Worm (Caenorhabditis elegans) whole organism, L4 larva: ENCODE results near the gene R13A5.11.

Source experiments
- F10B5.3 ChIP-seq: sonication (generic microtip); optimal IDR thresholded peaks from 2 replicates; lab custom pipeline; 2016; ENCODE audit warnings: mild to moderate bottlenecking, missing genetic modification characterization, missing compliant biosample characterization
- Y48G9A.11 ChIP-seq: fragments of 200-800 bp; sonication (Bioruptor generic); IDR thresholded peaks from 2 replicates; pipeline ENCODE4 v1.3.6; 2022; ENCODE audit warnings: missing genetic modification reagents, missing genetic modification characterization, missing compliant biosample characterization
- aha-1 ChIP-seq: fragments of 150-350 bp; peaks from one replicate; lab custom pipeline; 2014; ENCODE audit warnings: missing biosample characterization, missing genetic modification characterization
- aly-2 ChIP-seq: sonication (generic microtip); optimal IDR thresholded peaks from 2 replicates; lab custom pipeline; 2018; ENCODE audit warnings: missing biosample characterization, missing genetic modification characterization
- daf-16 ChIP-seq, 3 experiments: sonication (generic microtip); optimal IDR thresholded peaks; 2 replicates each; lab custom pipeline; 2016 to 2017; ENCODE audit warnings: missing genetic modification characterization in 3 of 3, missing genetic modification reagents in 3 of 3, mild to moderate bottlenecking in 2 of 3, missing compliant biosample characterization in 2 of 3, missing biosample characterization in 1 of 3, moderate library complexity in 1 of 3
- dmd-6 ChIP-seq: fragments of 200-800 bp; sonication (Bioruptor generic); IDR thresholded peaks from 2 replicates; pipeline ENCODE4 v1.3.6; 2022; ENCODE audit warnings: missing genetic modification reagents, missing genetic modification characterization, missing compliant biosample characterization
- dpl-1 ChIP-seq: fragments of 150-350 bp; optimal IDR thresholded peaks from 2 replicates; lab custom pipeline; 2014; ENCODE audit warnings: missing biosample characterization, missing genetic modification reagents, missing genetic modification characterization
- dve-1 ChIP-seq: sonication (generic microtip); optimal IDR thresholded peaks from 2 replicates; lab custom pipeline; 2017; ENCODE audit warnings: antibody characterized with exemption, mild to moderate bottlenecking, missing genetic modification characterization, missing compliant biosample characterization; ENCODE audit not compliant: insufficient read depth
- fkh-10 ChIP-seq: fragments of 150-350 bp; optimal IDR thresholded peaks from 2 replicates; lab custom pipeline; 2014; ENCODE audit warnings: missing biosample characterization, missing genetic modification reagents, missing genetic modification characterization
- hlh-11 ChIP-seq: fragments of 200-800 bp; sonication (Bioruptor generic); optimal IDR thresholded peaks from 2 replicates; lab custom pipeline; 2018; ENCODE audit warnings: mild to moderate bottlenecking, missing genetic modification characterization, missing compliant biosample characterization
- hlh-30 ChIP-seq: sonication (generic microtip); optimal IDR thresholded peaks from 2 replicates; lab custom pipeline; 2017; ENCODE audit warnings: antibody characterized with exemption, mild to moderate bottlenecking, missing genetic modification characterization, missing compliant biosample characterization; ENCODE audit not compliant: insufficient read depth
- jun-1 ChIP-seq: fragments of 150-350 bp; optimal IDR thresholded peaks from 2 replicates; lab custom pipeline; 2014; ENCODE audit warnings: missing biosample characterization, missing genetic modification reagents, missing genetic modification characterization
- lin-13 ChIP-seq: fragments of 150-350 bp; optimal IDR thresholded peaks from 2 replicates; lab custom pipeline; 2014; ENCODE audit warnings: missing biosample characterization, missing genetic modification reagents, missing genetic modification characterization
- lin-39 ChIP-seq: fragments of 150-350 bp; optimal IDR thresholded peaks from 2 replicates; lab custom pipeline; 2014; ENCODE audit warnings: missing biosample characterization, missing genetic modification reagents, missing genetic modification characterization
- lir-3 ChIP-seq: sonication (generic microtip); optimal IDR thresholded peaks from 2 replicates; lab custom pipeline; 2016; ENCODE audit warnings: mild to moderate bottlenecking, missing genetic modification characterization, missing compliant biosample characterization
- madf-5 ChIP-seq, 2 experiments: fragments of 200-800 bp; sonication (Bioruptor generic); IDR thresholded peaks; 2 replicates each; pipeline ENCODE4 v1.3.6; 2022; ENCODE audit warnings: missing compliant biosample characterization in 2 of 2, missing genetic modification characterization in 2 of 2
- mdt-29 ChIP-seq: fragments of 200-800 bp; sonication (Bioruptor generic); IDR thresholded peaks from 2 replicates; pipeline ENCODE4 v1.3.6; 2022; ENCODE audit warnings: missing genetic modification reagents, missing genetic modification characterization, missing compliant biosample characterization
- mep-1 ChIP-seq: fragments of 150-350 bp; sonication (generic microtip); optimal IDR thresholded peaks from 3 replicates; lab custom pipeline; 2014; ENCODE audit warnings: missing biosample characterization, missing genetic modification characterization
- nhr-28 ChIP-seq: fragments of 150-350 bp; optimal IDR thresholded peaks from 2 replicates; lab custom pipeline; 2014; ENCODE audit warnings: missing biosample characterization, missing genetic modification characterization
- nhr-42 ChIP-seq: fragments of 200-800 bp; sonication (Bioruptor generic); IDR thresholded peaks from 2 replicates; pipeline ENCODE4 v1.3.6; 2022; ENCODE audit warnings: missing genetic modification characterization, missing compliant biosample characterization
- nhr-76 ChIP-seq: fragments of 150-350 bp; optimal IDR thresholded peaks from 2 replicates; lab custom pipeline; 2014; ENCODE audit warnings: missing biosample characterization, missing genetic modification characterization
- pha-4 ChIP-seq, 2 experiments: fragments of 150-350 bp in 1 of 2; fragments of 200-800 bp in 1 of 2; sonication (Bioruptor generic) in 1 of 2; IDR thresholded peaks in 1 of 2; optimal IDR thresholded peaks in 1 of 2; 2 replicates each; pipeline versions ENCODE4 v1.3.6 to Lab custom; 2014 to 2022; ENCODE audit warnings: missing genetic modification characterization in 2 of 2, missing genetic modification reagents in 2 of 2, missing biosample characterization in 1 of 2, missing compliant biosample characterization in 1 of 2
- snpc-4 ChIP-seq: fragments of 150-350 bp; optimal IDR thresholded peaks from 2 replicates; lab custom pipeline; 2014; ENCODE audit warnings: missing biosample characterization, missing genetic modification characterization
- tag-97 ChIP-seq: fragments of 200-800 bp; sonication (Bioruptor generic); IDR thresholded peaks from 2 replicates; pipeline ENCODE4 v1.3.6; 2022; ENCODE audit warnings: missing genetic modification characterization, missing compliant biosample characterization
- unc-62 ChIP-seq, 3 experiments: fragments of 150-350 bp in 1 of 3; sonication (generic microtip); optimal IDR thresholded peaks in 2 of 3; peaks in 1 of 3; 1 replicate in 1 of 3; 2 replicates in 2 of 3; lab custom pipeline; 2014 to 2017; ENCODE audit warnings: missing biosample characterization in 3 of 3, missing genetic modification characterization in 3 of 3, missing genetic modification reagents in 3 of 3, missing genotype in 1 of 3
- vab-7 ChIP-seq: fragments of 200-800 bp; sonication (Bioruptor generic); IDR thresholded peaks from 2 replicates; pipeline ENCODE4 v1.3.6; 2022; ENCODE audit warnings: missing genetic modification reagents, missing genetic modification characterization, missing compliant biosample characterization
- zip-11 ChIP-seq: fragments of 200-800 bp; sonication (Bioruptor generic); IDR thresholded peaks from 2 replicates; pipeline ENCODE4 v1.3.6; 2022; ENCODE audit warnings: missing genetic modification characterization, missing compliant biosample characterization
- zip-2 ChIP-seq: fragments of 150-350 bp; optimal IDR thresholded peaks from 2 replicates; lab custom pipeline; 2014; ENCODE audit warnings: missing biosample characterization, missing genetic modification characterization

R13A5.11 gene

DNA sequence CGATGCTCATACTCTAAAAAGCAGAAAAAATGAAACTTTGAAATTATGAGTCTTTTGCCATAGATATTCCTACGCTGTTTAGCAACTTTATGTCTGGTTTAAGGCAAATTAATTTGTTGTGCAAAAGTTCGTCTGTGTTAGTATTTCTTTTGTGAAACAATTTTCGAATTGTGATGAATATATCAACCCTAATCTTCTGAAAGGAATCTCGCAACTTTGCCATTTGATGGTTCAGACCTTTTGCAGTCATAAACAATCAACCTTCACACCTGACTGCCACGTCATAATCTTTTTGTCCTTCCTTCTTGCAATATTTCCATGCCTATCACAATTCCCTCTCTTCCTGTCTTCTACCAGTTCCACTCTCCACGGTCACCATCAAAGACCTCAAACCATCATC, 26.7 kb upstream of the R13A5.11 start:
- TF ChIP-seq unc-62 (GFP tag; optimal IDR thresholded peaks at IDR 0.05 in 1 of 2; lab: Kevin White, UChicago) (peak in 1 of 2 experiments; percentile 92), unc-62 (tag; optimal IDR thresholded peaks at IDR 0.05; lab: Kevin White, UChicago) (no peak), zip-11 (GFP tag; lab: Robert Waterston, UW) (no peak)

DNA sequence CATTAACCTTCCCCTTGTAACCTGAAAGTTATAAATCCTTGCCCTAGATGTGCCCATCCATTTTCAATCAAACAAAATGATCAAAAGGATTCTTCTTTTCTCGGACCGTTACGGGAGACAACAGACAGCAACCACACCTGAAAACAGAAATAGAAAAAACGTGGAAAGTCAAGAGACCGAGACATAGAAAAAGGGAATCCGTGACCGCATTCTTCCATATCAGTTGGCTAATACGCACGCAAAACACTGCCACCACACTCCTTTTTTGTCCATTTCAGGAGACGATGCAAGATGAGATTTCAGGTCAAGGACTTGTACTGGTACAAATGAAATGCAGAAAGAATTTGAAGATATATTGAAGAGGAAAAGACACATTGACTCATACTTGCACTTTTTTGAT, 25.2 kb upstream of the R13A5.11 start:
- TF ChIP-seq hlh-30 (tag; lab: Kevin White, UChicago): peak; percentile 56
- TF ChIP-seq mdt-29 (GFP tag; lab: Robert Waterston, UW): no peak
- TF ChIP-seq hlh-11 (tag; lab: Kevin White, UChicago): peak; percentile 15
- peak; percentile 35 for TF ChIP-seq nhr-28
- peak; percentile 87 for TF ChIP-seq aha-1
- no peak for TF ChIP-seq pha-4 (GFP tag; IDR thresholded peaks at IDR 0.05; lab: Robert Waterston, UW)
- TF ChIP-seq pha-4 (tag; optimal IDR thresholded peaks at IDR 0.05; lab: Kevin White, UChicago): no peak

DNA sequence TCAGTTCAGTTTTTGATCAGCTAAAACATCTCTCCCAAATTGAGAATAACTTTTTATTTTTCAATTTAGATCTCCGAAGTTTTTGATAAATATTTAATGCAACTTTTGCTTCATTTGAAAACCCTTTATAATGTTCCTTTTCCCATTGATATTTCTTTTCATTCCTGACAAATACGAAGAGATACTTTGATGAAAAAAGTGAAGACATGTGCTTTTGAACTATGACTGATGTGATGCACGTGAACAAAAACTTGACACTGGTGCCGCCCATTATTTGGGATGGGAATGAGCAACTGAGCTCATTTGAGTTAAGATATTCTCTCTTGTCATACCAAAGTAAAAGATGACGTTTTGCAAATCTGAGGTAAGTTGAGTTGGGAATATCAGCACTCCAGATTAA, 23.1 kb upstream of the R13A5.11 start, which contains the start of gene T04A6.1:
T04A6.1 (plus strand) TSS at position 301 of the 400 bp plus-strand sequence.
- TF ChIP-seq unc-62 (GFP tag; optimal IDR thresholded peaks at IDR 0.05 in 1 of 2; lab: Kevin White, UChicago) (peak in 1 of 2 experiments; percentile 6), unc-62 (tag; optimal IDR thresholded peaks at IDR 0.05; lab: Kevin White, UChicago) (no peak), lin-39 (no peak), vab-7 (GFP tag; lab: Robert Waterston, UW) (no peak), F10B5.3 (no peak), dmd-6 (no peak), madf-5 (GFP tag; IDR thresholded peaks at IDR 0.05; lab: Robert Waterston, UW) (no peak), hlh-30 (tag; lab: Kevin White, UChicago) (peak; percentile 17)

DNA sequence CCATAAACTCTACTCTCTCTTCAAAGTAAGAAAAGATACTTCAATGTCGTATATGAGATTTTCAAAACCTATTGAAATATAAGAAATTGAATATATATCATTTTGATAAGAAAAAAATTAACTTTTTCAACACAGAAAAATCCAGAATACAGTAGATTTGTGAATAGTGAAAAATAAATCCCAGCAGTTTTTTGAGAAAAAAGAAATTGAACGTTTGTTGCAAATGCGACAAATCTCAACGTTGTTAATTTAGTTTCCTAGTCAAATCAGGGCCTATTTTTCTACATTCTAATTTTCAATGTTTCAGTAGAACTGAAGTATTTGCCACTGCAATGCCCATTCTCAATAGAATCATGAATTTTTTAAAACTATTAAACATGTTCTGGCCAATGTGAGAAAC, 21.4 kb upstream of the R13A5.11 start, which contains the start of gene T04A6.2:
T04A6.2 (plus strand) TSS at position 301 of the 400 bp plus-strand sequence.
- no peak for TF ChIP-seq mep-1 (tag; lab: Kevin White, UChicago)
- TF ChIP-seq lir-3 (tag; lab: Kevin White, UChicago): no peak
- TF ChIP-seq tag-97 (GFP tag; lab: Robert Waterston, UW): no peak
- no peak for TF ChIP-seq nhr-76
- no peak for TF ChIP-seq jun-1 (tag; lab: Kevin White, UChicago)
- TF ChIP-seq aly-2: no peak
- no peak for TF ChIP-seq dve-1 (tag; lab: Kevin White, UChicago)
- TF ChIP-seq lin-13 (GFP tag; lab: Kevin White, UChicago): no peak
- TF ChIP-seq, all 104 proteins: peak for 0

DNA sequence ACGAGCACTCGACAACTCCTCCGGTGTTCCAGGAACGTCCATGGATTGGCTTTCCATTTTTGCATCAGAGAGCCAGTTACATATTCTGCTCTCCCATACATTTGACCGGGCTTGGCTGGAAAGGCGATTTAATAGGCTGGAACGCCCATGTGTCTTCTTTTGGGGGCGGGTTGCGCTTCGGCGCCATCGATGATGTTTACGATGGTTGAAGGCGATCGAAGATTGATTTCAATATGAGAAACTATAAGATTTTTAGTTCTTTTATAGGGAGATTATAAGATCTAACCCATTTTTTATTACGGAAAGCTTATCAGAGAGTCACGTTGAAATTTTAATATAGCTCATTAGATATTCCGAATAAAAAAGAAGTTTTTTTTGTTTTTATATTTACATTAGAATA, 16.0 kb upstream of the R13A5.11 start, which contains the start of gene nsph-4.3:
nsph-4.3 (minus strand) TSS at position 101 of the 400 bp plus-strand sequence.
- peak in 1 of 2 experiments; percentile 21 for TF ChIP-seq unc-62 (GFP tag; optimal IDR thresholded peaks at IDR 0.05 in 1 of 2; lab: Kevin White, UChicago)
- TF ChIP-seq unc-62 (tag; optimal IDR thresholded peaks at IDR 0.05; lab: Kevin White, UChicago): no peak
- TF ChIP-seq nhr-42: no peak

DNA sequence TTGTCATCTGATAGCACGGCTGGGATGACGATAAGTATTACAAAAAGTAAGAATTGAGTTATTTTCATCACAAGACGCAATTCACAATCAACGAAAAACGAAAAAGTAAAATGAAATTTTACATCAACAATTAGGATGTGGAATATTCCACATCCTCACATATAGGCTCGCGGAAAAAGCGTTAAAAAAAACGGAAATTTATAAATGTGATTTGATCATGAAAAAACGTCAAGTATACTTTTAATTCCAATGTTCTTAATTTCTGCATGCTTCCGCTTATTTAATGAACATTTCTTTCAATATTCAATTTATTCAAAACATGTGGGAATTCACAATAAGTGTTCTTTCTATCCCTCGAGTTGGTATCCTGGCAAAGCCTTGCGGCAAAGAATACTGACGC, 15.1 kb upstream of the R13A5.11 start, which contains the start of gene T04A6.3:
T04A6.3 (minus strand) TSS at position 101 of the 400 bp plus-strand sequence.
- no peak for TF ChIP-seq jun-1 (tag; lab: Kevin White, UChicago)
- TF ChIP-seq daf-16 (GFP tag; optimal IDR thresholded peaks at IDR 0.05; lab: Kevin White, UChicago): no peak
- no peak for TF ChIP-seq daf-16 (tag; optimal IDR thresholded peaks at IDR 0.05; lab: Kevin White, UChicago)
- no peak for TF ChIP-seq zip-2
- TF ChIP-seq snpc-4 (tag; lab: Kevin White, UChicago): no peak
- no peak for TF ChIP-seq dpl-1
- no peak for TF ChIP-seq lin-13 (GFP tag; lab: Kevin White, UChicago)
- no peak for TF ChIP-seq fkh-10 (GFP tag; lab: Kevin White, UChicago)

DNA sequence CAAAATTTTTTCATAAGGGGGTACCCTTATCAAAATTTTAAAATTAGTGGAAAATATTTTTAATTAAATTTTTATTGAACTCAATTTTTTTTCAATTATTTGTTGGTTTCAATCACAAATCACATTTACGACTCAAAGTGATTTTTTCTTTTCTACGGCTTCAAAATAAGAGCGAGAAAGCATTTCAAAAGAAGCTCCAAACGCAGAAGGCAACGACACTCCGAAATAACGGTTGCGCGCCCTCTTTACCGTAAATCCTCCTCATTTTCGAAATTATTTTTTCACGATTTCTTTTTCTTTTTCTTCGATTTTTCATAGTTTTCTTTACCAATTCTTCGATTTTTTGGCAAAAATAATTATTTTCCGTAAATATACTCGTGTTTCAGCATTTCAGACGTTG, 7.9 kb upstream of the R13A5.11 start:
- peak; percentile 98 for TF ChIP-seq Y48G9A.11 (GFP tag; lab: Robert Waterston, UW)
